Fruit fly (Drosophila melanogaster) whole organism: ENCODE data around the gene stg.

ENCODE experiments used
- CG8478 ChIP-seq: fragments of >200 bp; optimal IDR thresholded peaks from 2 replicates; lab custom pipeline; 2018; ENCODE audit warnings: inconsistent platforms
- Dll ChIP-seq: fragments of >200 bp; optimal IDR thresholded peaks from 2 replicates; lab custom pipeline; 2017
- EcR ChIP-seq, 2 experiments: fragments of >200 bp; optimal IDR thresholded peaks; 2 replicates each; lab custom pipeline; 2017; ENCODE audit warnings: missing biosample characterization in 2 of 2, missing genetic modification characterization in 2 of 2, missing genetic modification reagents in 2 of 2
- pan ChIP-seq: fragments of >200 bp; optimal IDR thresholded peaks from 2 replicates; lab custom pipeline; 2017
- psq ChIP-seq: fragments of >200 bp; optimal IDR thresholded peaks from 2 replicates; lab custom pipeline; 2017
- usp ChIP-seq: fragments of >200 bp; optimal IDR thresholded peaks from 2 replicates; lab custom pipeline; 2017; ENCODE audit warnings: missing biosample characterization, missing genetic modification characterization, mixed read lengths

dm6 chr3R:29204612-29205480 is 50.8 kb downstream of the stg start:
- no peak for TF ChIP-seq pan
- TF ChIP-seq usp (GFP tag; lab: Kevin White, UChicago): no peak
- TF ChIP-seq CG8478 (lab: Kevin White, UChicago): no peak
- TF ChIP-seq Dll (lab: Kevin White, UChicago): no peak
- TF ChIP-seq EcR (GFP tag; optimal IDR thresholded peaks at IDR 0.05; lab: Kevin White, UChicago): no peak
- no peak for TF ChIP-seq psq (lab: Kevin White, UChicago)
